Worm (Caenorhabditis elegans) whole organism, L4 larva: ENCODE measurements around the gene fbxb-74.

Experiments
- D1046.2 ChIP-seq: fragments of 200-800 bp; sonication (Bioruptor generic); IDR thresholded peaks from 2 replicates; pipeline ENCODE4 v1.3.6; 2022; ENCODE audit warnings: missing genetic modification characterization, missing compliant biosample characterization
- F37D6.2 ChIP-seq: sonication (generic microtip); optimal IDR thresholded peaks from 2 replicates; lab custom pipeline; 2016; ENCODE audit warnings: mild to moderate bottlenecking, missing genetic modification characterization, missing compliant biosample characterization
- F49E8.2 ChIP-seq: sonication (generic microtip); optimal IDR thresholded peaks from 2 replicates; lab custom pipeline; 2016; ENCODE audit warnings: missing compliant biosample characterization, mild to moderate bottlenecking, missing genetic modification characterization, borderline replicate concordance
- T26A8.4 ChIP-seq: fragments of 200-800 bp; sonication (Bioruptor generic); IDR thresholded peaks from 2 replicates; pipeline ENCODE4 v1.3.6; 2022; ENCODE audit warnings: missing genetic modification characterization, missing compliant biosample characterization
- Y105C5A.15 ChIP-seq: fragments of 200-800 bp; sonication (Bioruptor generic); IDR thresholded peaks from 2 replicates; pipeline ENCODE4 v1.3.6; 2022; ENCODE audit warnings: missing genetic modification characterization, missing compliant biosample characterization
- Y5F2A.4 ChIP-seq: fragments of 200-800 bp; sonication (Bioruptor generic); optimal IDR thresholded peaks from 2 replicates; lab custom pipeline; 2018; ENCODE audit warnings: mild to moderate bottlenecking, missing genetic modification characterization, missing compliant biosample characterization
- ZK546.5 ChIP-seq, 2 experiments: sonication (generic microtip); optimal IDR thresholded peaks; 2 replicates each; lab custom pipeline; 2017; ENCODE audit warnings: missing biosample characterization in 2 of 2, missing genetic modification characterization in 2 of 2
- aha-1 ChIP-seq: fragments of 150-350 bp; peaks from one replicate; lab custom pipeline; 2014; ENCODE audit warnings: missing biosample characterization, missing genetic modification characterization
- aly-2 ChIP-seq: sonication (generic microtip); optimal IDR thresholded peaks from 2 replicates; lab custom pipeline; 2018; ENCODE audit warnings: missing biosample characterization, missing genetic modification characterization
- arid-1 ChIP-seq: fragments of 200-800 bp; sonication (Bioruptor generic); conservative IDR thresholded peaks from 2 replicates; pipeline ENCODE4 v1.3.6; 2022; ENCODE audit warnings: missing genetic modification reagents, missing genetic modification characterization, missing compliant biosample characterization
- ceh-20 ChIP-seq: fragments of 200-800 bp; sonication (Bioruptor generic); IDR thresholded peaks from 2 replicates; pipeline ENCODE4 v1.3.6; 2022; ENCODE audit warnings: missing genetic modification reagents, missing genetic modification characterization, missing compliant biosample characterization
- ceh-28 ChIP-seq: fragments of 150-350 bp; optimal IDR thresholded peaks from 2 replicates; lab custom pipeline; 2014; ENCODE audit warnings: missing biosample characterization, missing genetic modification reagents, missing genetic modification characterization
- ceh-32 ChIP-seq: sonication (generic microtip); optimal IDR thresholded peaks from 2 replicates; lab custom pipeline; 2016; ENCODE audit warnings: mild to moderate bottlenecking, missing genetic modification characterization, missing compliant biosample characterization; ENCODE audit not compliant: poor library complexity
- ceh-62 ChIP-seq: sonication (generic microtip); optimal IDR thresholded peaks from 2 replicates; lab custom pipeline; 2017; ENCODE audit warnings: missing biosample characterization, missing genetic modification characterization
- ctbp-1 ChIP-seq: fragments of 200-800 bp; sonication (Bioruptor generic); IDR thresholded peaks from 2 replicates; pipeline ENCODE4 v1.3.6; 2022; ENCODE audit warnings: missing genetic modification reagents, missing genetic modification characterization, missing compliant biosample characterization
- daf-16 ChIP-seq, 3 experiments: sonication (generic microtip); optimal IDR thresholded peaks; 2 replicates each; lab custom pipeline; 2016 to 2017; ENCODE audit warnings: missing genetic modification characterization in 3 of 3, missing genetic modification reagents in 3 of 3, mild to moderate bottlenecking in 2 of 3, missing compliant biosample characterization in 2 of 3, missing biosample characterization in 1 of 3, moderate library complexity in 1 of 3
- daf-19 ChIP-seq: fragments of 200-800 bp; sonication (Bioruptor generic); conservative IDR thresholded peaks from 2 replicates; pipeline ENCODE4 v1.3.6; 2022; ENCODE audit warnings: missing genetic modification characterization, missing compliant biosample characterization
- daf-8 ChIP-seq: fragments of 200-800 bp; sonication (Bioruptor generic); IDR thresholded peaks from 2 replicates; pipeline ENCODE4 v1.3.6; 2022; ENCODE audit warnings: missing genetic modification characterization, missing compliant biosample characterization
- dmd-6 ChIP-seq: fragments of 200-800 bp; sonication (Bioruptor generic); IDR thresholded peaks from 2 replicates; pipeline ENCODE4 v1.3.6; 2022; ENCODE audit warnings: missing genetic modification reagents, missing genetic modification characterization, missing compliant biosample characterization
- dmd-9 ChIP-seq: fragments of 200-800 bp; sonication (Bioruptor generic); IDR thresholded peaks from 2 replicates; pipeline ENCODE4 v1.3.6; 2022; ENCODE audit warnings: missing genetic modification reagents, missing genetic modification characterization, missing compliant biosample characterization
- egl-27 ChIP-seq: sonication (generic microtip); optimal IDR thresholded peaks from 3 replicates; lab custom pipeline; 2017; ENCODE audit warnings: missing biosample characterization, missing genetic modification reagents, missing genetic modification characterization
- fkh-10 ChIP-seq: fragments of 150-350 bp; optimal IDR thresholded peaks from 2 replicates; lab custom pipeline; 2014; ENCODE audit warnings: missing biosample characterization, missing genetic modification reagents, missing genetic modification characterization
- gei-8 ChIP-seq: fragments of 200-800 bp; sonication (Bioruptor generic); optimal IDR thresholded peaks from 2 replicates; lab custom pipeline; 2018; ENCODE audit warnings: mild to moderate bottlenecking, missing genetic modification characterization, missing compliant biosample characterization
- hif-1 ChIP-seq, 2 experiments: sonication (generic microtip); optimal IDR thresholded peaks; 2 replicates each; lab custom pipeline; 2016 to 2017; ENCODE audit warnings: missing compliant biosample characterization in 2 of 2, missing genetic modification characterization in 2 of 2, missing genetic modification reagents in 2 of 2, missing genotype in 2 of 2, mild to moderate bottlenecking in 1 of 2
- hlh-11 ChIP-seq: fragments of 200-800 bp; sonication (Bioruptor generic); optimal IDR thresholded peaks from 2 replicates; lab custom pipeline; 2018; ENCODE audit warnings: mild to moderate bottlenecking, missing genetic modification characterization, missing compliant biosample characterization
- hlh-30 ChIP-seq: sonication (generic microtip); optimal IDR thresholded peaks from 2 replicates; lab custom pipeline; 2017; ENCODE audit warnings: antibody characterized with exemption, mild to moderate bottlenecking, missing genetic modification characterization, missing compliant biosample characterization; ENCODE audit not compliant: insufficient read depth
- lin-13 ChIP-seq: fragments of 150-350 bp; optimal IDR thresholded peaks from 2 replicates; lab custom pipeline; 2014; ENCODE audit warnings: missing biosample characterization, missing genetic modification reagents, missing genetic modification characterization
- lin-39 ChIP-seq: fragments of 150-350 bp; optimal IDR thresholded peaks from 2 replicates; lab custom pipeline; 2014; ENCODE audit warnings: missing biosample characterization, missing genetic modification reagents, missing genetic modification characterization
- lsy-2 ChIP-seq, 2 experiments: fragments of 150-350 bp in 1 of 2; sonication (generic microtip) in 1 of 2; optimal IDR thresholded peaks; 2 replicates each; lab custom pipeline; 2014 to 2017; ENCODE audit warnings: missing biosample characterization in 2 of 2, missing genetic modification characterization in 2 of 2
- madf-9 ChIP-seq: fragments of 200-800 bp; sonication (Bioruptor generic); conservative IDR thresholded peaks from 2 replicates; pipeline ENCODE4 v1.3.6; 2022; ENCODE audit warnings: missing genetic modification reagents, missing genetic modification characterization, missing compliant biosample characterization
- mep-1 ChIP-seq: fragments of 150-350 bp; sonication (generic microtip); optimal IDR thresholded peaks from 3 replicates; lab custom pipeline; 2014; ENCODE audit warnings: missing biosample characterization, missing genetic modification characterization
- mes-2 ChIP-seq: sonication (generic microtip); optimal IDR thresholded peaks from 2 replicates; lab custom pipeline; 2016; ENCODE audit warnings: missing genotype, mild to moderate bottlenecking, missing genetic modification characterization, missing compliant biosample characterization; ENCODE audit not compliant: poor library complexity, severe bottlenecking
- mxl-2 ChIP-seq: fragments of 200-800 bp; sonication (Bioruptor generic); conservative IDR thresholded peaks from 2 replicates; pipeline ENCODE4 v1.3.6; 2022; ENCODE audit warnings: missing genetic modification reagents, missing genetic modification characterization, missing compliant biosample characterization
- nhr-111 ChIP-seq: fragments of 200-800 bp; sonication (Bioruptor generic); optimal IDR thresholded peaks from 2 replicates; lab custom pipeline; 2018; ENCODE audit warnings: mild to moderate bottlenecking, missing genetic modification characterization, missing compliant biosample characterization
- nhr-237 ChIP-seq: sonication (generic microtip); optimal IDR thresholded peaks from 2 replicates; lab custom pipeline; 2017; ENCODE audit warnings: missing biosample characterization, missing genetic modification characterization
- nhr-42 ChIP-seq: fragments of 200-800 bp; sonication (Bioruptor generic); IDR thresholded peaks from 2 replicates; pipeline ENCODE4 v1.3.6; 2022; ENCODE audit warnings: missing genetic modification characterization, missing compliant biosample characterization
- nhr-48 ChIP-seq: sonication (generic microtip); optimal IDR thresholded peaks from 2 replicates; lab custom pipeline; 2016; ENCODE audit warnings: mild to moderate bottlenecking, missing genetic modification characterization, missing compliant biosample characterization
- nhr-76 ChIP-seq: fragments of 150-350 bp; optimal IDR thresholded peaks from 2 replicates; lab custom pipeline; 2014; ENCODE audit warnings: missing biosample characterization, missing genetic modification characterization
- nhr-77 ChIP-seq: fragments of 150-350 bp; optimal IDR thresholded peaks from 2 replicates; lab custom pipeline; 2014; ENCODE audit warnings: missing biosample characterization, missing genetic modification characterization
- rbr-2 ChIP-seq: sonication (generic microtip); optimal IDR thresholded peaks from 2 replicates; lab custom pipeline; 2016; ENCODE audit warnings: missing genotype, missing genetic modification characterization, missing compliant biosample characterization
- sdz-12 ChIP-seq: fragments of 200-800 bp; sonication (Bioruptor generic); optimal IDR thresholded peaks from 2 replicates; lab custom pipeline; 2018; ENCODE audit warnings: mild to moderate bottlenecking, missing genetic modification characterization, missing compliant biosample characterization
- skn-1 ChIP-seq: fragments of 150-350 bp; optimal IDR thresholded peaks from 2 replicates; lab custom pipeline; 2014; ENCODE audit warnings: missing biosample characterization, missing genetic modification characterization
- spr-1 ChIP-seq: sonication (generic microtip); optimal IDR thresholded peaks from 2 replicates; lab custom pipeline; 2016; ENCODE audit warnings: mild to moderate bottlenecking, missing genetic modification characterization, missing compliant biosample characterization
- unc-130 ChIP-seq: sonication (generic microtip); optimal IDR thresholded peaks from 2 replicates; lab custom pipeline; 2016; ENCODE audit warnings: missing genetic modification reagents, missing genetic modification characterization, missing compliant biosample characterization
- unc-39 ChIP-seq: sonication (generic microtip); optimal IDR thresholded peaks from 2 replicates; lab custom pipeline; 2017; ENCODE audit warnings: missing biosample characterization, missing genetic modification characterization
- unc-62 ChIP-seq, 3 experiments: fragments of 150-350 bp in 1 of 3; sonication (generic microtip); optimal IDR thresholded peaks in 2 of 3; peaks in 1 of 3; 1 replicate in 1 of 3; 2 replicates in 2 of 3; lab custom pipeline; 2014 to 2017; ENCODE audit warnings: missing biosample characterization in 3 of 3, missing genetic modification characterization in 3 of 3, missing genetic modification reagents in 3 of 3, missing genotype in 1 of 3
- vab-7 ChIP-seq: fragments of 200-800 bp; sonication (Bioruptor generic); IDR thresholded peaks from 2 replicates; pipeline ENCODE4 v1.3.6; 2022; ENCODE audit warnings: missing genetic modification reagents, missing genetic modification characterization, missing compliant biosample characterization
- zip-2 ChIP-seq: fragments of 150-350 bp; optimal IDR thresholded peaks from 2 replicates; lab custom pipeline; 2014; ENCODE audit warnings: missing biosample characterization, missing genetic modification characterization
- ztf-11 ChIP-seq: fragments of 150-350 bp; optimal IDR thresholded peaks from 2 replicates; lab custom pipeline; 2014; ENCODE audit warnings: missing biosample characterization, missing genetic modification characterization
- ztf-7 ChIP-seq: fragments of 150-350 bp; optimal IDR thresholded peaks from 2 replicates; lab custom pipeline; 2014; ENCODE audit warnings: missing biosample characterization, missing genetic modification characterization

The fbxb-74 gene

ce11 chrIV:4439190-4439589, at the start of gene fbxb-74:
fbxb-74 (minus strand) TSS chrIV:4439290.
- TF ChIP-seq arid-1 (GFP tag; lab: Robert Waterston, UW) (no peak), lsy-2 (tag; optimal IDR thresholded peaks at IDR 0.05; lab: Kevin White, UChicago) (no peak), lin-13 (no peak), mes-2 (tag; lab: Kevin White, UChicago) (no peak), F37D6.2 (no peak), lin-39 (tag; lab: Kevin White, UChicago) (no peak), nhr-76 (tag; lab: Kevin White, UChicago) (no peak), D1046.2 (GFP tag; lab: Robert Waterston, UW) (no peak), nhr-42 (GFP tag; lab: Robert Waterston, UW) (no peak), nhr-48 (no peak), mep-1 (tag; lab: Kevin White, UChicago) (no peak), hlh-30 (no peak), ZK546.5 (tag; optimal IDR thresholded peaks at IDR 0.05; lab: Kevin White, UChicago) (no peak), zip-2 (tag; lab: Kevin White, UChicago) (no peak), nhr-77 (tag; lab: Kevin White, UChicago) (no peak), vab-7 (GFP tag; lab: Robert Waterston, UW) (no peak), nhr-111 (GFP tag; lab: Kevin White, UChicago) (no peak)

ce11 chrIV:4486738-4487137, 47.6 kb upstream of the fbxb-74 start, which contains the start of gene trx-3:
trx-3 (plus strand) TSS chrIV:4487028.
- no peak for TF ChIP-seq fkh-10 (GFP tag; lab: Kevin White, UChicago)
- no peak for TF ChIP-seq unc-39 (tag; lab: Kevin White, UChicago)
- no peak for TF ChIP-seq mxl-2
- no peak for TF ChIP-seq egl-27 (tag; lab: Kevin White, UChicago)
- no peak for TF ChIP-seq nhr-77 (tag; lab: Kevin White, UChicago)
- peak in 1 of 2 experiments; percentile 91 for TF ChIP-seq unc-62 (GFP tag; optimal IDR thresholded peaks at IDR 0.05 in 1 of 2; lab: Kevin White, UChicago)
- TF ChIP-seq unc-62 (tag; optimal IDR thresholded peaks at IDR 0.05; lab: Kevin White, UChicago), result no peak
- no peak for TF ChIP-seq skn-1 (tag; lab: Kevin White, UChicago)
- TF ChIP-seq Y105C5A.15 (GFP tag; lab: Robert Waterston, UW), result no peak
- no peak for TF ChIP-seq sdz-12
- no peak for TF ChIP-seq T26A8.4 (GFP tag; lab: Robert Waterston, UW)
- TF ChIP-seq hif-1 (tag; optimal IDR thresholded peaks at IDR 0.05; lab: Kevin White, UChicago), result no peak
- no peak for TF ChIP-seq aly-2 (tag; lab: Kevin White, UChicago)
- TF ChIP-seq ceh-62 (tag; lab: Kevin White, UChicago), result no peak
- TF ChIP-seq hlh-11, result peak; percentile 71
- no peak for TF ChIP-seq Y5F2A.4 (GFP tag; lab: Kevin White, UChicago)
- TF ChIP-seq ctbp-1 (GFP tag; lab: Robert Waterston, UW), result no peak
- TF ChIP-seq nhr-237 (tag; lab: Kevin White, UChicago), result no peak
- TF ChIP-seq daf-16 (GFP tag; optimal IDR thresholded peaks at IDR 0.05; lab: Kevin White, UChicago), result no peak
- peak; percentile 50 for TF ChIP-seq daf-16 (tag; optimal IDR thresholded peaks at IDR 0.05; lab: Kevin White, UChicago)
- no peak for TF ChIP-seq spr-1 (tag; lab: Kevin White, UChicago)
- TF ChIP-seq dmd-6, result peak; percentile 42; the same call in 1 of the 2 replicates
- TF ChIP-seq ceh-32 (tag; lab: Kevin White, UChicago), result no peak
- no peak for TF ChIP-seq lin-39 (tag; lab: Kevin White, UChicago)
- no peak for TF ChIP-seq rbr-2 (tag; lab: Kevin White, UChicago)
- no peak for TF ChIP-seq ztf-7 (tag; lab: Kevin White, UChicago)
- no peak for TF ChIP-seq daf-19 (GFP tag; lab: Robert Waterston, UW)
- no peak for TF ChIP-seq ceh-28 (tag; lab: Kevin White, UChicago)
- no peak for TF ChIP-seq ceh-20
- no peak for TF ChIP-seq lsy-2 (tag; optimal IDR thresholded peaks at IDR 0.05; lab: Kevin White, UChicago)
- no peak for TF ChIP-seq F49E8.2 (tag; lab: Kevin White, UChicago)
- TF ChIP-seq dmd-9 (GFP tag; lab: Robert Waterston, UW), result no peak
- no peak for TF ChIP-seq unc-130 (GFP tag; lab: Kevin White, UChicago)
- no peak for TF ChIP-seq daf-8
- TF ChIP-seq ztf-11 (tag; lab: Kevin White, UChicago), result no peak
- no peak for TF ChIP-seq arid-1 (GFP tag; lab: Robert Waterston, UW)
- no peak for TF ChIP-seq madf-9 (GFP tag; lab: Robert Waterston, UW)
- TF ChIP-seq gei-8 (GFP tag; lab: Kevin White, UChicago), result no peak
- TF ChIP-seq aha-1, result peak; percentile 55
- TF ChIP-seq nhr-42 (GFP tag; lab: Robert Waterston, UW), result no peak
